Worm (Caenorhabditis elegans): ENCODE measurements around the gene ZK688.10.

DNA sequence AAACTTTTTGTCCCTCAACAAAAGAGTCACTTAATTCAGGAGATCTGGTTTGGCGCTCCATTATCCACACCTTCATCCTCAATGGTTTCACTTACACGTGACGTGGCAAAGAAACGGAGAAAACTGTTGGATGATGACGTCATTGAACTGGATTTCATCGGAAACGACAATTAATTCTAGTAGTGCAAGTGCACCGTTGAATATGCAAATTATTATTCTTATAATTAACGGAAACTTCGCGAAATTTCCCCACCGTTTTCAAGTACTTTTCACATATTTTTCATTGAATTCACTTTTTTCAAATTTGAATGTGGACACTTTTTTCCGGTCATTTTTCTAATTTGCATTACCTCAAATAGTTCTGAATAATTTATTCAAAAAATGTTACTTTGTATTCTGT, 12.4 kb upstream of the ZK688.10 start, which contains the start of gene ZK688.1:
- TF ChIP-seq ztf-11 (tag; optimal IDR thresholded peaks at IDR 0.05) (no peak), elt-3 (tag; optimal IDR thresholded peaks at IDR 0.05) (no peak), mab-5 (tag; optimal IDR thresholded peaks at IDR 0.05) (no peak), lin-13 (tag; optimal IDR thresholded peaks at IDR 0.05) (no peak), nhr-28 (tag; optimal IDR thresholded peaks at IDR 0.05) (no peak), unc-62 (GFP tag; optimal IDR thresholded peaks at IDR 0.05) (no peak)
